Fruit fly (Drosophila melanogaster) whole organism, prepupa: Measurements from ENCODE around the gene CG2767.
A peak's percentile ranks its signal among the peaks of the same experiment; 100 is the strongest.

Experiments
- CG16779 ChIP-seq: fragments of 200-800 bp; sonication (Bioruptor generic); optimal IDR thresholded peaks from 3 replicates; lab custom pipeline; 2017; ENCODE audit warnings: missing biosample characterization, mild to moderate bottlenecking, missing genetic modification characterization
- CG3032 ChIP-seq: fragments of 200-800 bp; optimal IDR thresholded peaks from 2 replicates; lab custom pipeline; 2019; ENCODE audit warnings: missing biosample characterization, mild to moderate bottlenecking, missing genetic modification characterization, moderate library complexity
- CG34406 ChIP-seq: fragments of 200-800 bp; sonication (Bioruptor generic); optimal IDR thresholded peaks from 3 replicates; lab custom pipeline; 2016; ENCODE audit warnings: missing biosample characterization, missing genetic modification characterization
- CG6792 ChIP-seq: fragments of 200-800 bp; sonication (Bioruptor generic); optimal IDR thresholded peaks from 3 replicates; lab custom pipeline; 2016; ENCODE audit warnings: missing biosample characterization, missing genetic modification characterization
- CG6854 ChIP-seq: fragments of 200-800 bp; sonication (Bioruptor generic); optimal IDR thresholded peaks from 2 replicates; lab custom pipeline; 2017; ENCODE audit warnings: missing biosample characterization, mild to moderate bottlenecking, missing genetic modification characterization
- CG7368 ChIP-seq: fragments of 200-800 bp; sonication (Bioruptor generic); optimal IDR thresholded peaks from 3 replicates; lab custom pipeline; 2016; ENCODE audit warnings: missing biosample characterization, missing genetic modification characterization
- Hr38 ChIP-seq: sonication (Bioruptor generic); optimal IDR thresholded peaks from 2 replicates; lab custom pipeline; 2016; ENCODE audit warnings: missing biosample characterization, missing genetic modification characterization
- Smox ChIP-seq: fragments of 200-800 bp; sonication (Bioruptor generic); optimal IDR thresholded peaks from 3 replicates; lab custom pipeline; 2016; ENCODE audit warnings: missing biosample characterization, missing genetic modification characterization
- achi ChIP-seq: fragments of 200-800 bp; sonication (Bioruptor generic); optimal IDR thresholded peaks from 3 replicates; lab custom pipeline; 2016; ENCODE audit warnings: missing biosample characterization, missing genetic modification characterization
- esn ChIP-seq: fragments of 200-800 bp; sonication (Bioruptor generic); optimal IDR thresholded peaks from 2 replicates; lab custom pipeline; 2016; ENCODE audit warnings: missing biosample characterization, mild to moderate bottlenecking, missing genetic modification characterization, moderate library complexity
- pdm3 ChIP-seq: fragments of 200-800 bp; sonication (Bioruptor generic); optimal IDR thresholded peaks from 3 replicates; lab custom pipeline; 2016; ENCODE audit warnings: missing biosample characterization, missing genetic modification characterization
- salr ChIP-seq, 2 experiments: fragments of 200-800 bp; sonication (Bioruptor generic); optimal IDR thresholded peaks; 3 replicates each; lab custom pipeline; 2016 to 2018; ENCODE audit warnings: missing biosample characterization in 2 of 2, missing genetic modification characterization in 2 of 2, mild to moderate bottlenecking in 1 of 2

DNA sequence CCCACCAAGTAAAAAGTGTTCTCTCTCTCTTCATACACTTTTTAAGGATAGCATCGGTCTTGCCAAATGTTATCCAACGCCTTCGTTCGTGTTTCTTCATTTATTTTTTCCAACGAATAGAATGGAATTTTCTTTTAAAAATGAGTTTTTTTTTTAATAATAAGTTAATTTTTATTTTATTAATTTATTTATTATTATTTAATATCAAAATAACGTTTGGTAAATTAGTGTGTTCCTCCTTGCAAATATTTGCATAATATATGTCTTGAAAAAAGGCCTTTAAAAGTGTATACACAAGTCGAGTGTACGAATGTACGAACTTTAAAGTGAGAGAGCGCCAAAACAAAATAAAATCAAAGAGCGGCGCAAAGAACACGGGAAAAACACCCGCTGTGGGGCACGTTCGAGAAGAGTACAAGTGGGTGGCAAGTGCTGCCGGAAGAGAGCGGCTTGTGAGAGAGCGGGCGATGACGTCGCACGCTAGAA lies 19.3 kb upstream of the CG2767 start:
- peak; percentile 76 for TF ChIP-seq pdm3 (GFP tag; lab: Kevin White, UChicago)
- TF ChIP-seq esn (GFP tag; lab: Kevin White, UChicago), result peak; percentile 91
- peak; percentile 91 for TF ChIP-seq CG16779 (tag; lab: Kevin White, UChicago)
- TF ChIP-seq CG34406 (GFP tag; lab: Kevin White, UChicago), result peak; percentile 92
- TF ChIP-seq CG6854 (GFP tag; lab: Kevin White, UChicago), result peak; percentile 74
- peak; percentile 87 for TF ChIP-seq CG6792 (GFP tag; lab: Kevin White, UChicago)
- peak; percentile 37 to 97 for TF ChIP-seq salr (GFP tag; optimal IDR thresholded peaks at IDR 0.05; lab: Kevin White, UChicago)
- peak; percentile 80 for TF ChIP-seq CG3032 (tag; lab: Kevin White, UChicago)
- TF ChIP-seq achi (GFP tag; lab: Kevin White, UChicago), result peak; percentile 92
- no peak for TF ChIP-seq Hr38
- peak; percentile 71 for TF ChIP-seq CG7368 (GFP tag; lab: Kevin White, UChicago)
- TF ChIP-seq Smox (GFP tag; lab: Kevin White, UChicago), result no peak
